Fruit fly (Drosophila melanogaster) whole organism, prepupa: ENCODE measurements around the gene rux.

Source experiments
- CG10631 ChIP-seq: fragments of 200-800 bp; sonication (Bioruptor generic); optimal IDR thresholded peaks from 2 replicates; lab custom pipeline; 2016; ENCODE audit warnings: missing biosample characterization, missing genetic modification characterization
- CG10669 ChIP-seq: fragments of 200-800 bp; sonication (Bioruptor generic); optimal IDR thresholded peaks from 3 replicates; lab custom pipeline; 2018; ENCODE audit warnings: missing biosample characterization, mild to moderate bottlenecking, missing genetic modification characterization, moderate library complexity
- CG11294 ChIP-seq: fragments of 200-800 bp; sonication (Bioruptor generic); IDR thresholded peaks from 2 replicates; pipeline ENCODE4 v1.3.6; 2022; ENCODE audit warnings: missing biosample characterization, missing genetic modification characterization
- CG11762 ChIP-seq: fragments of 200-800 bp; sonication (Bioruptor generic); optimal IDR thresholded peaks from 3 replicates; lab custom pipeline; 2016; ENCODE audit warnings: missing biosample characterization, missing genetic modification characterization; ENCODE audit not compliant: insufficient read depth
- CG11902 ChIP-seq: fragments of 200-800 bp; sonication (Bioruptor generic); optimal IDR thresholded peaks from 3 replicates; lab custom pipeline; 2016; ENCODE audit warnings: missing biosample characterization, missing genetic modification characterization
- CG15336 ChIP-seq: fragments of 200-800 bp; sonication (Bioruptor generic); IDR thresholded peaks from 2 replicates; pipeline ENCODE4 v1.3.6; 2022; ENCODE audit warnings: missing biosample characterization, missing genetic modification characterization
- CG31627 ChIP-seq: fragments of 200-800 bp; sonication (Bioruptor generic); optimal IDR thresholded peaks from 3 replicates; lab custom pipeline; 2016; ENCODE audit warnings: missing biosample characterization, missing genetic modification characterization
- CG32006 ChIP-seq: fragments of 200-800 bp; sonication (Bioruptor generic); optimal IDR thresholded peaks from 3 replicates; lab custom pipeline; 2017; ENCODE audit warnings: missing biosample characterization, mild to moderate bottlenecking, missing genetic modification characterization
- CG34406 ChIP-seq: fragments of 200-800 bp; sonication (Bioruptor generic); optimal IDR thresholded peaks from 3 replicates; lab custom pipeline; 2016; ENCODE audit warnings: missing biosample characterization, missing genetic modification characterization
- CG3919 ChIP-seq: fragments of 200-800 bp; sonication (Bioruptor generic); optimal IDR thresholded peaks from 3 replicates; lab custom pipeline; 2016; ENCODE audit warnings: missing biosample characterization, missing genetic modification characterization
- CG4318 ChIP-seq: fragments of 200-800 bp; sonication (Bioruptor generic); optimal IDR thresholded peaks from 3 replicates; lab custom pipeline; 2017; ENCODE audit warnings: missing biosample characterization, mild to moderate bottlenecking, missing genetic modification characterization
- CG6276 ChIP-seq: fragments of 200-800 bp; sonication (Bioruptor generic); optimal IDR thresholded peaks from 2 replicates; lab custom pipeline; 2017; ENCODE audit warnings: missing biosample characterization, mild to moderate bottlenecking, missing genetic modification characterization
- CG6854 ChIP-seq: fragments of 200-800 bp; sonication (Bioruptor generic); optimal IDR thresholded peaks from 2 replicates; lab custom pipeline; 2017; ENCODE audit warnings: missing biosample characterization, mild to moderate bottlenecking, missing genetic modification characterization
- CG8119 ChIP-seq: fragments of 200-800 bp; sonication (Bioruptor generic); IDR thresholded peaks from 3 replicates; pipeline ENCODE4 v1.3.6; 2022; ENCODE audit warnings: missing biosample characterization, missing genetic modification characterization
- CG8319 ChIP-seq: fragments of 200-800 bp; sonication (Bioruptor generic); optimal IDR thresholded peaks from 3 replicates; lab custom pipeline; 2016; ENCODE audit warnings: missing biosample characterization, missing genetic modification characterization
- CG8632 ChIP-seq: fragments of 200-800 bp; sonication (Bioruptor generic); optimal IDR thresholded peaks from 3 replicates; lab custom pipeline; 2016; ENCODE audit warnings: missing biosample characterization, missing genetic modification characterization
- CG9139 ChIP-seq: fragments of 200-800 bp; sonication (Bioruptor generic); optimal IDR thresholded peaks from 3 replicates; lab custom pipeline; 2017; ENCODE audit warnings: missing biosample characterization, mild to moderate bottlenecking, missing genetic modification characterization
- Eip75B ChIP-seq: fragments of 200-800 bp; sonication (Bioruptor generic); optimal IDR thresholded peaks from 3 replicates; lab custom pipeline; 2016; ENCODE audit warnings: missing biosample characterization, missing genetic modification characterization
- Eip78C ChIP-seq: fragments of 200-800 bp; sonication (Bioruptor generic); peaks from one replicate; lab custom pipeline; 2016; ENCODE audit warnings: missing biosample characterization, missing genetic modification characterization
- Eip93F ChIP-seq: fragments of 200-800 bp; sonication (Bioruptor generic); optimal IDR thresholded peaks from 2 replicates; lab custom pipeline; 2016; ENCODE audit warnings: missing biosample characterization, mild to moderate bottlenecking, missing genetic modification characterization
- Ets21C ChIP-seq: fragments of 200-800 bp; sonication (Bioruptor generic); optimal IDR thresholded peaks from 3 replicates; lab custom pipeline; 2016; ENCODE audit warnings: missing biosample characterization, missing genetic modification characterization
- Ets96B ChIP-seq: fragments of 200-800 bp; optimal IDR thresholded peaks from 2 replicates; lab custom pipeline; 2019; ENCODE audit warnings: missing biosample characterization, mild to moderate bottlenecking, missing genetic modification characterization, moderate library complexity
- Gug ChIP-seq: fragments of 200-800 bp; sonication (Bioruptor generic); IDR thresholded peaks from 2 replicates; pipeline ENCODE4 v1.3.6; 2022; ENCODE audit warnings: missing biosample characterization, missing genetic modification characterization
- Hr38 ChIP-seq: sonication (Bioruptor generic); optimal IDR thresholded peaks from 2 replicates; lab custom pipeline; 2016; ENCODE audit warnings: missing biosample characterization, missing genetic modification characterization
- Hr4 ChIP-seq: fragments of 200-800 bp; sonication (Bioruptor generic); optimal IDR thresholded peaks from 3 replicates; lab custom pipeline; 2016; ENCODE audit warnings: missing biosample characterization, missing genetic modification characterization
- Lpt ChIP-seq: fragments of 200-800 bp; sonication (Bioruptor generic); optimal IDR thresholded peaks from 3 replicates; lab custom pipeline; 2016; ENCODE audit warnings: missing biosample characterization, missing genetic modification characterization
- Met ChIP-seq: fragments of 200-800 bp; sonication (Bioruptor generic); optimal IDR thresholded peaks from 3 replicates; lab custom pipeline; 2016; ENCODE audit warnings: missing biosample characterization, missing genetic modification characterization
- Sox102F ChIP-seq: fragments of 200-800 bp; sonication (Bioruptor generic); optimal IDR thresholded peaks from 2 replicates; lab custom pipeline; 2016; ENCODE audit warnings: missing biosample characterization, mild to moderate bottlenecking, missing genetic modification characterization
- Sox14 ChIP-seq: fragments of 200-800 bp; sonication (Bioruptor generic); optimal IDR thresholded peaks from 3 replicates; lab custom pipeline; 2016; ENCODE audit warnings: missing biosample characterization, missing genetic modification characterization
- achi ChIP-seq: fragments of 200-800 bp; sonication (Bioruptor generic); optimal IDR thresholded peaks from 3 replicates; lab custom pipeline; 2016; ENCODE audit warnings: missing biosample characterization, missing genetic modification characterization
- acj6 ChIP-seq: fragments of 200-800 bp; sonication (Bioruptor generic); optimal IDR thresholded peaks from 3 replicates; lab custom pipeline; 2016; ENCODE audit warnings: missing biosample characterization, missing genetic modification characterization
- cyc ChIP-seq: fragments of 200-800 bp; sonication (Bioruptor generic); optimal IDR thresholded peaks from 3 replicates; lab custom pipeline; 2016; ENCODE audit warnings: missing biosample characterization, missing genetic modification characterization
- dac ChIP-seq: fragments of 200-800 bp; sonication (Bioruptor generic); optimal IDR thresholded peaks from 2 replicates; lab custom pipeline; 2017; ENCODE audit warnings: missing biosample characterization, mild to moderate bottlenecking, missing genetic modification characterization
- dsx ChIP-seq: fragments of 200-800 bp; optimal IDR thresholded peaks from 3 replicates; lab custom pipeline; 2019; ENCODE audit warnings: missing biosample characterization, mild to moderate bottlenecking, missing genetic modification characterization, moderate library complexity; ENCODE audit not compliant: poor library complexity, severe bottlenecking
- eg ChIP-seq: fragments of 200-800 bp; sonication (Bioruptor generic); IDR thresholded peaks from 3 replicates; pipeline ENCODE4 v1.3.6; 2022; ENCODE audit warnings: missing biosample characterization, missing genetic modification characterization
- esn ChIP-seq: fragments of 200-800 bp; sonication (Bioruptor generic); optimal IDR thresholded peaks from 2 replicates; lab custom pipeline; 2016; ENCODE audit warnings: missing biosample characterization, mild to moderate bottlenecking, missing genetic modification characterization, moderate library complexity
- fd59A ChIP-seq: fragments of 200-800 bp; sonication (Bioruptor generic); optimal IDR thresholded peaks from 2 replicates; lab custom pipeline; 2017; ENCODE audit warnings: missing biosample characterization, mild to moderate bottlenecking, missing genetic modification characterization, missing genetic modification reagents
- fkh ChIP-seq: fragments of 200-800 bp; sonication (Bioruptor generic); optimal IDR thresholded peaks from 3 replicates; lab custom pipeline; 2017; ENCODE audit warnings: missing biosample characterization, mild to moderate bottlenecking, missing genetic modification characterization, moderate library complexity
- lz ChIP-seq: fragments of 200-800 bp; sonication (Bioruptor generic); optimal IDR thresholded peaks from 3 replicates; lab custom pipeline; 2016; ENCODE audit warnings: missing biosample characterization, missing genetic modification characterization
- net ChIP-seq: fragments of 200-800 bp; sonication (Bioruptor generic); optimal IDR thresholded peaks from 3 replicates; lab custom pipeline; 2016; ENCODE audit warnings: missing biosample characterization, missing genetic modification characterization
- pdm3 ChIP-seq: fragments of 200-800 bp; sonication (Bioruptor generic); optimal IDR thresholded peaks from 3 replicates; lab custom pipeline; 2016; ENCODE audit warnings: missing biosample characterization, missing genetic modification characterization
- salr ChIP-seq, 2 experiments: fragments of 200-800 bp; sonication (Bioruptor generic); optimal IDR thresholded peaks; 3 replicates each; lab custom pipeline; 2016 to 2018; ENCODE audit warnings: missing biosample characterization in 2 of 2, missing genetic modification characterization in 2 of 2, mild to moderate bottlenecking in 1 of 2
- spab ChIP-seq: fragments of 200-800 bp; sonication (Bioruptor generic); optimal IDR thresholded peaks from 2 replicates; lab custom pipeline; 2017; ENCODE audit warnings: missing biosample characterization, mild to moderate bottlenecking, missing genetic modification characterization, missing genetic modification reagents
- ss ChIP-seq, 2 experiments: fragments of 200-800 bp; sonication (Bioruptor generic); optimal IDR thresholded peaks; 2 replicates in 1 of 2; 3 replicates in 1 of 2; lab custom pipeline; 2017 to 2018; ENCODE audit warnings: mild to moderate bottlenecking in 2 of 2, missing biosample characterization in 2 of 2, missing genetic modification characterization in 2 of 2, moderate library complexity in 1 of 2
- svp ChIP-seq: fragments of 200-800 bp; sonication (Bioruptor generic); peaks from one replicate; lab custom pipeline; 2016; ENCODE audit warnings: missing biosample characterization, missing genetic modification characterization
- vri ChIP-seq: fragments of 200-800 bp; sonication (Bioruptor generic); optimal IDR thresholded peaks from 3 replicates; lab custom pipeline; 2016; ENCODE audit warnings: missing biosample characterization, mild to moderate bottlenecking, missing genetic modification characterization

Gene rux

DNA sequence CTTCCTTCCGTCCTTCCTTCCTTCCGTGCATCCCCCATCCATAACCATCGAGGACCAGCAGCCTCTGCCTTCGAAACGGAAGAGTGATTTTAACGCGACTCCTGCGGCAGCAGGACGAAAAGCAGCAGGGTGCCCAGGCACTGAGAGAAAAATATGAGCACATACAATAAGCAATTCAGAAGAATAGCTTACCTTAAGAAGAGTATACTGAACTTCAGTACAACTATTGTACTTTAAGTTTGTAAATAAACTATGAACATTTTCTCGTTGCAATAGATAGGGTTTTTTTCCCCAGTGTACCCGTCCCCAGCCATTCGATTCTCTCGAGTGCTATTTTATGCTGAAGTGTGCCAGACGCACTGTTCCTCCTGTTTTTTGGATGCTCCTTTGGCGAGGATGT, 5.9 kb downstream of the rux start (continued):
- TF ChIP-seq CG6854 (no peak), cyc (GFP tag; lab: Kevin White, UChicago) (peak; percentile 66), pdm3 (GFP tag; lab: Kevin White, UChicago) (peak; percentile 34), achi (GFP tag; lab: Kevin White, UChicago) (peak; percentile 36), dsx (GFP tag; lab: Kevin White, UChicago) (peak; percentile 17), CG11762 (GFP tag; lab: Kevin White, UChicago) (no peak), fkh (GFP tag; lab: Kevin White, UChicago) (no peak), CG34406 (GFP tag; lab: Kevin White, UChicago) (peak; percentile 12), Met (GFP tag; lab: Kevin White, UChicago) (peak; percentile 60), CG8319 (peak; percentile 17), CG9139 (GFP tag; lab: Kevin White, UChicago) (no peak)

DNA sequence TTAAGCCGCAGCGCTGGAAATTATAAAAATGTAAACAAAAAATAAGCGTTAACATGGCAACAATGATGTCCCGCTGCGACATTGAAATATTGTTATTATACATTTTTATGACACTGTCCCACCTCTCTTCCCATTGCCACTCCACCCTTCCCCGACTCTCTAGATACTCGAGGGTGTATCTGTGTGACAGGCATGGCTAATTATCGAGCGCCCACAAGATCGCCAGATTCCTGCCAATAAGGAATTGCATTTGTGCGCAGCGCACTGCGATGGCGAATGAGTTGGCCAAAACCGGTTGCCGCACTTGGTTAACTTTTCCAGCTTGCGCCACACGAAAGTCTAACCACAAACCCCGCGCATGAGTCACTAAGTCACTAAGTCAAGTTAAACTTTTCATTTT, 7.0 kb downstream of the rux start:
- no peak for TF ChIP-seq Hr4 (GFP tag; lab: Kevin White, UChicago)
- TF ChIP-seq Eip93F = no peak
- TF ChIP-seq CG31627 (GFP tag; lab: Kevin White, UChicago) = no peak
- TF ChIP-seq Hr38 (GFP tag; lab: Kevin White, UChicago) = no peak
- TF ChIP-seq Eip78C (GFP tag; lab: Kevin White, UChicago) = no peak
- no peak for TF ChIP-seq net
- TF ChIP-seq fkh (GFP tag; lab: Kevin White, UChicago) = no peak
- no peak for TF ChIP-seq Sox14 (GFP tag; lab: Kevin White, UChicago)
- TF ChIP-seq acj6 = no peak
- TF ChIP-seq eg (GFP tag; lab: Robert Waterston, UW) = no peak
- TF ChIP-seq lz (GFP tag; lab: Kevin White, UChicago) = no peak
- no peak for TF ChIP-seq CG8119 (GFP tag; lab: Robert Waterston, UW)

DNA sequence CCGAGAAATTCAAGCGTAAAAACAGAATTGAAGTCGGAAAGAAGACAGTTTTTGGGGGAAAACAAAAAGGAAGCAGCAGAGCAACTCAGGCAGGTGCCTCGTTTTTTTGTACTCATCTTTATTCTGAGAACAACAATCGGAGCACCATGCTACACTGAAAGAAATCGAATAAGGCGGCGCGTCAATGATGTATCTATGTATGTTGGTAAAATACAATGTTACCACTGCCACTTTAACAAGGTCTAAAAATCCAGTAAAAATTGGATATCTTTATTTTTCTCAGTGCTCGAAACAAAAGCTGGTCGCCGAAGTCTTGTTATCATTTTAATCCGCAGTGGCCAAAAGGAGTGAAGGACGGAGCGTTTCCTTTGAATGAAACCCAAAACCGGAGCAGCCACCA, 7.6 kb downstream of the rux start:
- TF ChIP-seq CG8632 = peak; percentile 0
- peak in 1 of 2 experiments; percentile 17 for TF ChIP-seq ss (GFP tag; optimal IDR thresholded peaks at IDR 0.05; lab: Kevin White, UChicago)
- TF ChIP-seq dac (GFP tag; lab: Kevin White, UChicago) = no peak
- TF ChIP-seq Ets96B = peak; percentile 11
- TF ChIP-seq esn (GFP tag; lab: Kevin White, UChicago) = peak; percentile 78
- TF ChIP-seq achi (GFP tag; lab: Kevin White, UChicago) = peak; percentile 26
- TF ChIP-seq CG31627 (GFP tag; lab: Kevin White, UChicago) = peak; percentile 69
- no peak for TF ChIP-seq CG8119 (GFP tag; lab: Robert Waterston, UW)
- peak; percentile 22 for TF ChIP-seq CG10631 (GFP tag; lab: Kevin White, UChicago)
- peak; percentile 70 for TF ChIP-seq Sox102F
- peak; percentile 85 for TF ChIP-seq Eip78C (GFP tag; lab: Kevin White, UChicago)
- TF ChIP-seq Eip93F = no peak
- TF ChIP-seq CG32006 (GFP tag; lab: Kevin White, UChicago) = no peak
- no peak for TF ChIP-seq CG11762 (GFP tag; lab: Kevin White, UChicago)
- TF ChIP-seq acj6 = peak; percentile 40
- TF ChIP-seq CG4318 (GFP tag; lab: Kevin White, UChicago) = no peak
- no peak for TF ChIP-seq spab (GFP tag; lab: Kevin White, UChicago)
- no peak for TF ChIP-seq fd59A (GFP tag; lab: Kevin White, UChicago)
- peak; percentile 80 for TF ChIP-seq Met (GFP tag; lab: Kevin White, UChicago)
- TF ChIP-seq eg (GFP tag; lab: Robert Waterston, UW) = no peak
- peak; percentile 22 for TF ChIP-seq CG11902 (GFP tag; lab: Kevin White, UChicago)
- TF ChIP-seq dsx (GFP tag; lab: Kevin White, UChicago) = no peak
- no peak for TF ChIP-seq fkh (GFP tag; lab: Kevin White, UChicago)
- TF ChIP-seq salr (GFP tag; optimal IDR thresholded peaks at IDR 0.05; lab: Kevin White, UChicago) = no peak
- peak; percentile 53 for TF ChIP-seq CG3919 (GFP tag; lab: Kevin White, UChicago)
- no peak for TF ChIP-seq CG15336
- peak; percentile 39 for TF ChIP-seq Eip75B (GFP tag; lab: Kevin White, UChicago)
- no peak for TF ChIP-seq Lpt
- TF ChIP-seq cyc (GFP tag; lab: Kevin White, UChicago) = peak; percentile 77
- no peak for TF ChIP-seq Gug (GFP tag; lab: Robert Waterston, UW)
- peak; percentile 89 for TF ChIP-seq svp (GFP tag; lab: Kevin White, UChicago)
- no peak for TF ChIP-seq CG8319
- TF ChIP-seq vri = peak; percentile 44
- no peak for TF ChIP-seq CG9139 (GFP tag; lab: Kevin White, UChicago)
- no peak for TF ChIP-seq CG6276 (GFP tag; lab: Kevin White, UChicago)
- TF ChIP-seq CG11294 (GFP tag; lab: Robert Waterston, UW) = no peak
- TF ChIP-seq CG10669 (GFP tag; lab: Kevin White, UChicago) = peak; percentile 17
- no peak for TF ChIP-seq Hr38 (GFP tag; lab: Kevin White, UChicago)
- peak; percentile 61 for TF ChIP-seq Ets21C (GFP tag; lab: Kevin White, UChicago)
